Fruit fly (Drosophila melanogaster) whole organism, embryonic: ENCODE results near the gene Rrp5.
A peak's percentile ranks its signal among the peaks of the same experiment; 100 is the strongest.

Source experiments
- Antp ChIP-seq: fragments of 200-800 bp; sonication (Bioruptor generic); optimal IDR thresholded peaks from 3 replicates; lab custom pipeline; 2016; ENCODE audit warnings: missing biosample characterization, missing genetic modification characterization
- BEAF-32 ChIP-seq: fragments of 200-800 bp; sonication (Bioruptor generic); optimal IDR thresholded peaks from 3 replicates; lab custom pipeline; 2017; ENCODE audit warnings: missing biosample characterization, missing genetic modification characterization, mild to moderate bottlenecking, moderate library complexity, missing genetic modification reagents
- CG10209 ChIP-seq: fragments of 200-800 bp; sonication (Bioruptor generic); optimal IDR thresholded peaks from 3 replicates; lab custom pipeline; 2017; ENCODE audit warnings: missing biosample characterization, mild to moderate bottlenecking, missing genetic modification characterization, missing genetic modification reagents
- CG10654 ChIP-seq: fragments of 200-800 bp; sonication (Bioruptor generic); optimal IDR thresholded peaks from 2 replicates; lab custom pipeline; 2016; ENCODE audit warnings: missing biosample characterization, missing genetic modification characterization
- CG12391 ChIP-seq: fragments of 200-800 bp; sonication (Bioruptor generic); optimal IDR thresholded peaks from 3 replicates; lab custom pipeline; 2018; ENCODE audit warnings: missing biosample characterization, mild to moderate bottlenecking, missing genetic modification characterization, moderate library complexity
- CG12769 ChIP-seq: fragments of 200-800 bp; sonication (Bioruptor generic); optimal IDR thresholded peaks from 2 replicates; lab custom pipeline; 2019; ENCODE audit warnings: missing biosample characterization, mild to moderate bottlenecking, missing genetic modification characterization, moderate library complexity
- CG13123 ChIP-seq: fragments of 200-800 bp; sonication (Bioruptor generic); optimal IDR thresholded peaks from 2 replicates; lab custom pipeline; 2016; ENCODE audit warnings: missing biosample characterization, missing genetic modification characterization
- CG14014 ChIP-seq: fragments of 200-800 bp; sonication (Bioruptor generic); IDR thresholded peaks from 2 replicates; pipeline ENCODE4 v1.3.6; 2022; ENCODE audit warnings: missing biosample characterization, missing genetic modification characterization
- CG14965 ChIP-seq: fragments of 200-800 bp; sonication (Bioruptor generic); optimal IDR thresholded peaks from 2 replicates; lab custom pipeline; 2016; ENCODE audit warnings: missing biosample characterization, missing genetic modification characterization, borderline replicate concordance
- CG15073 ChIP-seq: fragments of 200-800 bp; sonication (Bioruptor generic); optimal IDR thresholded peaks from 2 replicates; lab custom pipeline; 2016; ENCODE audit warnings: missing biosample characterization, missing genetic modification characterization
- CG1603 ChIP-seq: fragments of 200-800 bp; sonication (Bioruptor generic); optimal IDR thresholded peaks from 2 replicates; lab custom pipeline; 2019; ENCODE audit warnings: missing biosample characterization, mild to moderate bottlenecking, missing genetic modification characterization, moderate library complexity
- CG16813 ChIP-seq: fragments of 200-800 bp; sonication (Bioruptor generic); IDR thresholded peaks from 3 replicates; pipeline ENCODE4 v1.3.6; 2022; ENCODE audit warnings: missing biosample characterization, missing genetic modification characterization; ENCODE audit not compliant: partially characterized antibody
- CG2712 ChIP-seq: fragments of 200-800 bp; optimal IDR thresholded peaks from 3 replicates; lab custom pipeline; 2019; ENCODE audit warnings: missing biosample characterization, mild to moderate bottlenecking, missing genetic modification characterization, moderate library complexity
- CG3847 ChIP-seq: fragments of 200-800 bp; sonication (Bioruptor generic); IDR thresholded peaks from 2 replicates; pipeline ENCODE4 v1.3.6; 2022; ENCODE audit warnings: missing biosample characterization, missing genetic modification characterization
- CG6791 ChIP-seq: fragments of 200-800 bp; sonication (Bioruptor generic); IDR thresholded peaks from 3 replicates; pipeline ENCODE4 v1.3.6; 2022; ENCODE audit warnings: missing biosample characterization, missing genetic modification characterization; ENCODE audit not compliant: partially characterized antibody
- CG8281 ChIP-seq: fragments of 200-800 bp; sonication (Bioruptor generic); optimal IDR thresholded peaks from 2 replicates; lab custom pipeline; 2018; ENCODE audit warnings: missing biosample characterization, mild to moderate bottlenecking, missing genetic modification characterization, moderate library complexity
- CG8924 ChIP-seq: fragments of 200-800 bp; optimal IDR thresholded peaks from 3 replicates; lab custom pipeline; 2019; ENCODE audit warnings: missing biosample characterization, mild to moderate bottlenecking, missing genetic modification characterization, moderate library complexity
- CG9727 ChIP-seq: fragments of 200-800 bp; sonication (Bioruptor generic); optimal IDR thresholded peaks from 3 replicates; lab custom pipeline; 2017; ENCODE audit warnings: missing biosample characterization, mild to moderate bottlenecking, missing genetic modification characterization
- CG9817 ChIP-seq: fragments of 200-800 bp; sonication (Bioruptor generic); optimal IDR thresholded peaks from 2 replicates; lab custom pipeline; 2018; ENCODE audit warnings: missing biosample characterization, mild to moderate bottlenecking, missing genetic modification characterization, moderate library complexity
- E2f2 ChIP-seq: fragments of 200-800 bp; sonication (Bioruptor generic); IDR thresholded peaks from 2 replicates; pipeline ENCODE4 v1.3.6; 2022; ENCODE audit warnings: missing biosample characterization, missing genetic modification characterization
- Gsc ChIP-seq: fragments of 200-800 bp; sonication (Bioruptor generic); IDR thresholded peaks from 2 replicates; pipeline ENCODE4 v1.3.6; 2022; ENCODE audit warnings: missing biosample characterization, missing genetic modification characterization
- MTF-1 ChIP-seq: fragments of 200-800 bp; sonication (Bioruptor generic); optimal IDR thresholded peaks from 2 replicates; lab custom pipeline; 2018; ENCODE audit warnings: missing biosample characterization, mild to moderate bottlenecking, missing genetic modification characterization, borderline replicate concordance
- NK7.1 ChIP-seq: fragments of 200-800 bp; sonication (Bioruptor generic); optimal IDR thresholded peaks from 3 replicates; lab custom pipeline; 2016; ENCODE audit warnings: missing biosample characterization, missing genetic modification characterization
- Rx ChIP-seq: fragments of 200-800 bp; sonication (Bioruptor generic); IDR thresholded peaks from 2 replicates; pipeline ENCODE4 v1.3.6; 2022; ENCODE audit warnings: missing biosample characterization, missing genetic modification characterization
- btn ChIP-seq: fragments of 200-800 bp; sonication (Bioruptor generic); optimal IDR thresholded peaks from 2 replicates; lab custom pipeline; 2016; ENCODE audit warnings: missing biosample characterization, missing genetic modification characterization
- caup ChIP-seq: fragments of 200-800 bp; sonication (Bioruptor generic); optimal IDR thresholded peaks from 3 replicates; lab custom pipeline; 2017; ENCODE audit warnings: missing biosample characterization, mild to moderate bottlenecking, missing genetic modification characterization, moderate library complexity; ENCODE audit not compliant: severe bottlenecking
- cg ChIP-seq: fragments of 200-800 bp; sonication (Bioruptor generic); optimal IDR thresholded peaks from 3 replicates; lab custom pipeline; 2019; ENCODE audit warnings: missing biosample characterization, mild to moderate bottlenecking, missing genetic modification characterization, moderate library complexity
- disco-r ChIP-seq: fragments of 200-800 bp; sonication (Bioruptor generic); optimal IDR thresholded peaks from 2 replicates; lab custom pipeline; 2016; ENCODE audit warnings: missing biosample characterization, missing genetic modification characterization
- eyg ChIP-seq: fragments of 200-800 bp; sonication (Bioruptor generic); optimal IDR thresholded peaks from 3 replicates; lab custom pipeline; 2016; ENCODE audit warnings: missing biosample characterization, missing genetic modification characterization
- ftz-f1 ChIP-seq: fragments of 200-800 bp; sonication (Bioruptor generic); optimal IDR thresholded peaks from 2 replicates; lab custom pipeline; 2016; ENCODE audit warnings: missing biosample characterization, missing genetic modification characterization
- fu2 ChIP-seq: fragments of 200-800 bp; sonication (Bioruptor generic); optimal IDR thresholded peaks from 2 replicates; lab custom pipeline; 2016; ENCODE audit warnings: missing biosample characterization, missing genetic modification characterization
- gem ChIP-seq: fragments of 200-800 bp; sonication (Bioruptor generic); optimal IDR thresholded peaks from 2 replicates; lab custom pipeline; 2019; ENCODE audit warnings: missing biosample characterization, mild to moderate bottlenecking, missing genetic modification characterization, moderate library complexity
- gsb ChIP-seq: fragments of 200-800 bp; sonication (Bioruptor generic); IDR thresholded peaks from 2 replicates; pipeline ENCODE4 v1.3.6; 2022; ENCODE audit warnings: missing biosample characterization, missing genetic modification characterization
- her ChIP-seq: fragments of 200-800 bp; sonication (Bioruptor generic); optimal IDR thresholded peaks from 2 replicates; lab custom pipeline; 2016; ENCODE audit warnings: missing biosample characterization, missing genetic modification characterization
- ind ChIP-seq: fragments of 200-800 bp; sonication (Bioruptor generic); optimal IDR thresholded peaks from 3 replicates; lab custom pipeline; 2016; ENCODE audit warnings: missing biosample characterization, missing genetic modification characterization
- jigr1 ChIP-seq: fragments of 200-800 bp; sonication (Bioruptor generic); IDR thresholded peaks from 3 replicates; pipeline ENCODE4 v1.3.6; 2022; ENCODE audit warnings: missing biosample characterization, missing genetic modification characterization
- kni ChIP-seq: fragments of 200-800 bp; sonication (Bioruptor generic); optimal IDR thresholded peaks from 3 replicates; lab custom pipeline; 2017; ENCODE audit warnings: mild to moderate bottlenecking, missing biosample characterization, missing genetic modification reagents, missing genetic modification characterization
- luna ChIP-seq: fragments of 200-800 bp; sonication (Bioruptor generic); optimal IDR thresholded peaks from 2 replicates; lab custom pipeline; 2016; ENCODE audit warnings: missing biosample characterization, missing genetic modification characterization
- nerfin-2 ChIP-seq: fragments of 200-800 bp; sonication (Bioruptor generic); IDR thresholded peaks from 2 replicates; pipeline ENCODE4 v1.3.6; 2022; ENCODE audit warnings: missing biosample characterization, missing genetic modification characterization; ENCODE audit not compliant: partially characterized antibody
- odd ChIP-seq: fragments of 200-800 bp; sonication (Bioruptor generic); optimal IDR thresholded peaks from 2 replicates; lab custom pipeline; 2017; ENCODE audit warnings: missing biosample characterization, mild to moderate bottlenecking, missing genetic modification characterization
- org-1 ChIP-seq: fragments of 200-800 bp; sonication (Bioruptor generic); optimal IDR thresholded peaks from 2 replicates; lab custom pipeline; 2017; ENCODE audit warnings: missing biosample characterization, missing genetic modification characterization
- phol ChIP-seq: fragments of 200-800 bp; sonication (Bioruptor generic); optimal IDR thresholded peaks from 3 replicates; lab custom pipeline; 2018; ENCODE audit warnings: missing biosample characterization, mild to moderate bottlenecking, missing genetic modification characterization, moderate library complexity
- slp2 ChIP-seq: fragments of 200-800 bp; sonication (Bioruptor generic); optimal IDR thresholded peaks from 2 replicates; lab custom pipeline; 2016; ENCODE audit warnings: missing biosample characterization, missing genetic modification characterization
- so ChIP-seq: fragments of 200-800 bp; sonication (Bioruptor generic); IDR thresholded peaks from 3 replicates; pipeline ENCODE4 v1.3.6; 2022; ENCODE audit warnings: missing biosample characterization, missing genetic modification characterization
- tap ChIP-seq: fragments of 200-800 bp; optimal IDR thresholded peaks from 3 replicates; lab custom pipeline; 2019; ENCODE audit warnings: missing biosample characterization, mild to moderate bottlenecking, missing genetic modification characterization, moderate library complexity
- tgo ChIP-seq: fragments of 200-800 bp; sonication (Bioruptor generic); IDR thresholded peaks from 3 replicates; pipeline ENCODE4 v1.3.6; 2022; ENCODE audit warnings: missing biosample characterization, missing genetic modification characterization
- tx ChIP-seq: fragments of 200-800 bp; sonication (Bioruptor generic); optimal IDR thresholded peaks from 2 replicates; lab custom pipeline; 2016; ENCODE audit warnings: missing biosample characterization, missing genetic modification characterization
- vvl ChIP-seq: fragments of 200-800 bp; sonication (Bioruptor generic); IDR thresholded peaks from 2 replicates; pipeline ENCODE4 v1.3.6; 2022; ENCODE audit warnings: missing biosample characterization, missing genetic modification characterization
- wdn ChIP-seq: fragments of 200-800 bp; sonication (Bioruptor generic); IDR thresholded peaks from 2 replicates; pipeline ENCODE4 v1.3.6; 2022; ENCODE audit warnings: missing biosample characterization, missing genetic modification characterization
- yki ChIP-seq: fragments of >200 bp; optimal IDR thresholded peaks from 3 replicates; lab custom pipeline; 2018

Rrp5 gene

DNA sequence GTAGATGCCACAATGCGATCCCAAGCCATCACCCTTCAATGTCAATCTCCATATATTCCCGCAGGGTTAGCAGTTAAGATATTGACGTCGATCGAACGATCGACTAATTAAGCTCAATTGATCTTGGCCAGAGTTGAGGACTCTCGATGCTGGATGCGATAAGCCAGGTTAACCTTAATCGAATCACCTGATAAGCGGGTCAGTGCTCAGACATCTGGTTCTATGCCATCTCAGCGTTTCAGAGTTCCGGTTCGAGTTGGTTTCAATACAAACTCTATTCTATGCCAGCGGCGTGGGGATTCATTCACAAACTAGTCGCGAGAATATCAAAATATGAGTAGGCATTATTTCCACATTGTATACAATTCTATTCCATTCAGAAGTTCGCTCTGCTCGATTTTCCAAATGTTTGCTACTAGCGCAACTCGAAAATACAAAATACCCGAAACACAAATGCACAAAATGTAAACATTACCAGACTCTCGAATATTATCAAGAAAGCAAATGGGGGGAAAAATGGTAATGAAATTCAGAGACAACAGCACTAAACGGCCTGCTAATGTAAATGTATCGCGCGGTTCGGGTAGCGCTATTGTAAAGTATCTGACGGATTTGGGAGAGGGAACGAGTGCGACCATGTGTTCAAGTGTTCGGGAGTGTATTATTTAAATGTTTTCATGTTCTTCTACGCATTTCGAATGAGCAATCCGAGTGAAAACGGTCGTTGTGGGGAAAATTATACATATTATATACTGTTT, 50.4 kb downstream of the Rrp5 start (continued):
- TF ChIP-seq so (GFP tag; lab: Robert Waterston, UW) = peak; percentile 42; the same call in 2 of the 3 replicates
- TF ChIP-seq CG12769 (tag; lab: Kevin White, UChicago) = peak; percentile 78
- no peak for TF ChIP-seq Gsc (GFP tag; lab: Robert Waterston, UW)
- no peak for TF ChIP-seq caup (GFP tag; lab: Kevin White, UChicago)
- no peak for TF ChIP-seq CG8281 (tag; lab: Kevin White, UChicago)
- TF ChIP-seq btn (GFP tag; lab: Kevin White, UChicago) = no peak
- TF ChIP-seq CG10654 (GFP tag; lab: Kevin White, UChicago) = no peak
- TF ChIP-seq CG3847 = no peak
- no peak for TF ChIP-seq tap (tag; lab: Kevin White, UChicago)
- TF ChIP-seq yki = no peak
- peak; percentile 38 for TF ChIP-seq kni (GFP tag; lab: Kevin White, UChicago)
- no peak for TF ChIP-seq org-1 (GFP tag; lab: Kevin White, UChicago)
- no peak for TF ChIP-seq tx (GFP tag; lab: Kevin White, UChicago)
- no peak for TF ChIP-seq tgo (GFP tag; lab: Robert Waterston, UW)
- no peak for TF ChIP-seq phol (tag; lab: Kevin White, UChicago)
- TF ChIP-seq cg (GFP tag; lab: Kevin White, UChicago) = peak; percentile 23
- TF ChIP-seq CG13123 (GFP tag; lab: Kevin White, UChicago) = no peak
- TF ChIP-seq odd (GFP tag; lab: Kevin White, UChicago) = no peak
- no peak for TF ChIP-seq jigr1 (GFP tag; lab: Robert Waterston, UW)
- no peak for TF ChIP-seq ftz-f1
- TF ChIP-seq her (GFP tag; lab: Kevin White, UChicago) = no peak
- TF ChIP-seq luna (GFP tag; lab: Kevin White, UChicago) = no peak
- no peak for TF ChIP-seq disco-r
- no peak for TF ChIP-seq Antp
- no peak for TF ChIP-seq eyg
- TF ChIP-seq vvl (GFP tag; lab: Robert Waterston, UW) = peak; percentile 78
- TF ChIP-seq CG6791 (GFP tag; lab: Robert Waterston, UW) = no peak
- no peak for TF ChIP-seq wdn (GFP tag; lab: Robert Waterston, UW)
- TF ChIP-seq slp2 = no peak
- TF ChIP-seq BEAF-32 (GFP tag; lab: Kevin White, UChicago) = no peak
- no peak for TF ChIP-seq nerfin-2
- TF ChIP-seq CG1603 (tag; lab: Kevin White, UChicago) = no peak
- TF ChIP-seq E2f2 (GFP tag; lab: Robert Waterston, UW) = no peak
- peak; percentile 61 for TF ChIP-seq gem (tag; lab: Kevin White, UChicago)
- TF ChIP-seq CG12391 = no peak
- no peak for TF ChIP-seq CG9817 (tag; lab: Kevin White, UChicago)
- no peak for TF ChIP-seq CG15073 (GFP tag; lab: Kevin White, UChicago)
- TF ChIP-seq CG10209 (GFP tag; lab: Kevin White, UChicago) = no peak
- TF ChIP-seq ind = no peak
- no peak for TF ChIP-seq CG9727 (GFP tag; lab: Kevin White, UChicago)
- no peak for TF ChIP-seq NK7.1
- TF ChIP-seq gsb = no peak
- TF ChIP-seq CG8924 = no peak
- no peak for TF ChIP-seq CG14965 (GFP tag; lab: Kevin White, UChicago)
- TF ChIP-seq Rx (GFP tag; lab: Robert Waterston, UW) = no peak
- TF ChIP-seq CG14014 (GFP tag; lab: Robert Waterston, UW) = no peak
- TF ChIP-seq CG16813 = no peak
- no peak for TF ChIP-seq MTF-1
- TF ChIP-seq CG2712 (tag; lab: Kevin White, UChicago) = no peak
- TF ChIP-seq fu2 (GFP tag; lab: Kevin White, UChicago) = no peak
